Worm (Caenorhabditis elegans): ENCODE results near the gene M02D8.2.

Gene M02D8.2

ce11 chrX:8739373-8739772 is at the start of gene M02D8.2:
TSS of gene M02D8.2 (plus strand) at chrX:8739673.
- TF ChIP-seq ref-1 (GFP tag; conservative IDR thresholded peaks at IDR 0.05) (no peak), cog-1 (tag; optimal IDR thresholded peaks at IDR 0.05) (no peak), med-1 (GFP tag; optimal IDR thresholded peaks at IDR 0.05; ENCODE audit: insufficient read depth) (no peak), ztf-23 (GFP tag; IDR thresholded peaks at IDR 0.05) (no peak), klf-2 (GFP tag; conservative IDR thresholded peaks at IDR 0.05) (no peak), flt-1 (GFP tag; IDR thresholded peaks at IDR 0.05) (no peak), tab-1 (GFP tag; IDR thresholded peaks at IDR 0.05) (no peak), T22C8.4 (GFP tag; IDR thresholded peaks at IDR 0.05) (no peak), ztf-29 (GFP tag; IDR thresholded peaks at IDR 0.05) (no peak)

ce11 chrX:8697517-8697916 is 42.0 kb upstream of the M02D8.2 start, which contains the start of gene frpr-8:
TSS of gene frpr-8 (plus strand) at chrX:8697817.
- TF ChIP-seq cog-1 (tag; optimal IDR thresholded peaks at IDR 0.05) (no peak), tab-1 (GFP tag; IDR thresholded peaks at IDR 0.05) (no peak), ref-1 (GFP tag; conservative IDR thresholded peaks at IDR 0.05) (no peak), med-1 (GFP tag; optimal IDR thresholded peaks at IDR 0.05; ENCODE audit: insufficient read depth) (no peak), T22C8.4 (GFP tag; IDR thresholded peaks at IDR 0.05) (no peak), ztf-23 (GFP tag; IDR thresholded peaks at IDR 0.05) (no peak), ztf-29 (GFP tag; IDR thresholded peaks at IDR 0.05) (no peak), flt-1 (GFP tag; IDR thresholded peaks at IDR 0.05) (no peak), klf-2 (GFP tag; conservative IDR thresholded peaks at IDR 0.05) (no peak)

ce11 chrX:8703664-8704356 is 35.7 kb upstream of the M02D8.2 start, which contains the start of gene jbts-14:
TSS of gene jbts-14 (plus strand) at chrX:8704306.
- TF ChIP-seq flt-1 (GFP tag; IDR thresholded peaks at IDR 0.05) (no peak), cog-1 (tag; optimal IDR thresholded peaks at IDR 0.05) (no peak), klf-2 (GFP tag; conservative IDR thresholded peaks at IDR 0.05) (no peak), ztf-23 (GFP tag; IDR thresholded peaks at IDR 0.05) (no peak), tab-1 (GFP tag; IDR thresholded peaks at IDR 0.05) (no peak), ztf-29 (GFP tag; IDR thresholded peaks at IDR 0.05) (no peak), med-1 (GFP tag; optimal IDR thresholded peaks at IDR 0.05; ENCODE audit: insufficient read depth) (no peak), T22C8.4 (GFP tag; IDR thresholded peaks at IDR 0.05) (no peak), ref-1 (GFP tag; conservative IDR thresholded peaks at IDR 0.05) (no peak)

ce11 chrX:8704830-8705229 is 34.6 kb upstream of the M02D8.2 start:
- TF ChIP-seq med-1 (GFP tag; optimal IDR thresholded peaks at IDR 0.05; ENCODE audit: insufficient read depth) (no peak), cog-1 (tag; optimal IDR thresholded peaks at IDR 0.05) (no peak), ztf-23 (GFP tag; IDR thresholded peaks at IDR 0.05) (no peak), flt-1 (GFP tag; IDR thresholded peaks at IDR 0.05) (no peak), ztf-29 (GFP tag; IDR thresholded peaks at IDR 0.05) (no peak), ref-1 (GFP tag; conservative IDR thresholded peaks at IDR 0.05) (no peak), T22C8.4 (GFP tag; IDR thresholded peaks at IDR 0.05) (no peak), tab-1 (GFP tag; IDR thresholded peaks at IDR 0.05) (no peak), klf-2 (GFP tag; conservative IDR thresholded peaks at IDR 0.05) (no peak)

ce11 chrX:8708053-8708452 is 31.4 kb upstream of the M02D8.2 start, which contains the start of gene F53A9.3:
TSS of gene F53A9.3 (plus strand) at chrX:8708353.
- TF ChIP-seq cog-1 (tag; optimal IDR thresholded peaks at IDR 0.05) = no peak
- no peak for TF ChIP-seq med-1 (GFP tag; optimal IDR thresholded peaks at IDR 0.05; ENCODE audit: insufficient read depth)
- TF ChIP-seq tab-1 (GFP tag; IDR thresholded peaks at IDR 0.05) = no peak
- no peak for TF ChIP-seq ref-1 (GFP tag; conservative IDR thresholded peaks at IDR 0.05)

ce11 chrX:8709424-8709823 is 30.0 kb upstream of the M02D8.2 start, which contains the start of gene kreg-1:
TSS of gene kreg-1 (plus strand) at chrX:8709764.
- TF ChIP-seq tab-1 (GFP tag; IDR thresholded peaks at IDR 0.05) = no peak
- no peak for TF ChIP-seq ztf-29 (GFP tag; IDR thresholded peaks at IDR 0.05)
- no peak for TF ChIP-seq med-1 (GFP tag; optimal IDR thresholded peaks at IDR 0.05; ENCODE audit: insufficient read depth)
- no peak for TF ChIP-seq flt-1 (GFP tag; IDR thresholded peaks at IDR 0.05)
- TF ChIP-seq T22C8.4 (GFP tag; IDR thresholded peaks at IDR 0.05) = no peak
- TF ChIP-seq cog-1 (tag; optimal IDR thresholded peaks at IDR 0.05) = no peak
- TF ChIP-seq klf-2 (GFP tag; conservative IDR thresholded peaks at IDR 0.05) = no peak
- TF ChIP-seq ref-1 (GFP tag; conservative IDR thresholded peaks at IDR 0.05) = no peak
- TF ChIP-seq ztf-23 (GFP tag; IDR thresholded peaks at IDR 0.05) = no peak

ce11 chrX:8711141-8711645 is 28.3 kb upstream of the M02D8.2 start, which contains the start of gene F53A9.1:
TSS of gene F53A9.1 (plus strand) at chrX:8711595.
- TF ChIP-seq klf-2 (GFP tag; conservative IDR thresholded peaks at IDR 0.05) (no peak), ref-1 (GFP tag; conservative IDR thresholded peaks at IDR 0.05) (no peak), flt-1 (GFP tag; IDR thresholded peaks at IDR 0.05) (no peak), med-1 (GFP tag; optimal IDR thresholded peaks at IDR 0.05; ENCODE audit: insufficient read depth) (no peak), cog-1 (tag; optimal IDR thresholded peaks at IDR 0.05) (no peak), tab-1 (GFP tag; IDR thresholded peaks at IDR 0.05) (no peak), ztf-23 (GFP tag; IDR thresholded peaks at IDR 0.05) (no peak), ztf-29 (GFP tag; IDR thresholded peaks at IDR 0.05) (no peak), T22C8.4 (GFP tag; IDR thresholded peaks at IDR 0.05) (no peak)

ce11 chrX:8712662-8713061 is 26.8 kb upstream of the M02D8.2 start:
- no peak for TF ChIP-seq flt-1 (GFP tag; IDR thresholded peaks at IDR 0.05)
- TF ChIP-seq T22C8.4 (GFP tag; IDR thresholded peaks at IDR 0.05) = no peak
- no peak for TF ChIP-seq ref-1 (GFP tag; conservative IDR thresholded peaks at IDR 0.05)
- no peak for TF ChIP-seq ztf-23 (GFP tag; IDR thresholded peaks at IDR 0.05)
- no peak for TF ChIP-seq cog-1 (tag; optimal IDR thresholded peaks at IDR 0.05)
- no peak for TF ChIP-seq ztf-29 (GFP tag; IDR thresholded peaks at IDR 0.05)
- no peak for TF ChIP-seq med-1 (GFP tag; optimal IDR thresholded peaks at IDR 0.05; ENCODE audit: insufficient read depth)
- no peak for TF ChIP-seq tab-1 (GFP tag; IDR thresholded peaks at IDR 0.05)
- TF ChIP-seq klf-2 (GFP tag; conservative IDR thresholded peaks at IDR 0.05) = no peak

ce11 chrX:8713754-8714295 is 25.6 kb upstream of the M02D8.2 start, which contains the start of gene F53A9.6:
TSS of gene F53A9.6 (minus strand) at chrX:8713804.
- no peak for TF ChIP-seq ztf-29 (GFP tag; IDR thresholded peaks at IDR 0.05)
- TF ChIP-seq cog-1 (tag; optimal IDR thresholded peaks at IDR 0.05) = no peak
- TF ChIP-seq ref-1 (GFP tag; conservative IDR thresholded peaks at IDR 0.05) = no peak
- no peak for TF ChIP-seq med-1 (GFP tag; optimal IDR thresholded peaks at IDR 0.05; ENCODE audit: insufficient read depth)
- TF ChIP-seq flt-1 (GFP tag; IDR thresholded peaks at IDR 0.05) = no peak
- no peak for TF ChIP-seq T22C8.4 (GFP tag; IDR thresholded peaks at IDR 0.05)
- no peak for TF ChIP-seq klf-2 (GFP tag; conservative IDR thresholded peaks at IDR 0.05)
- no peak for TF ChIP-seq ztf-23 (GFP tag; IDR thresholded peaks at IDR 0.05)
- no peak for TF ChIP-seq tab-1 (GFP tag; IDR thresholded peaks at IDR 0.05)
